Worm (Caenorhabditis elegans): ENCODE results near the gene C06C3.12.

DNA sequence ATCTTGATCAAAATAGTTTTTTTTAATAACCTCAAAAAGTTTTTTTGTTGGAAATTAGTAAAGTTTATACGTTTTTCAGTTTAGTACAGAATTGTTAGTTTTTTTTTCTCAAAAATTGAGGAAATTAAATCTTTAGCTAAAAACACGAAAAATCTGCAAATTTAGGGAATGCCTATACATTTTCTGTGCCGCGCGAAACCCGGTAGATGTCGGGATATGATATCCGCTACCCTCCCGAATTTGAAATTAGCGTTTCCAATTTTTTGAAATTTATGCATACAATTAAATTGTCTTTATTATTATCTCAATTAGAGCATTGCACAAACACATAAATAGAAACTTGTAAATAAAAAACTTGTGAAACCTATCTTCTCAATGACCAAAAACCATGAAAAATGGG, 41.9 kb upstream of the C06C3.12 start:
- TF ChIP-seq him-1 (tag; optimal IDR thresholded peaks at IDR 0.05) (no peak), dao-5 (tag; optimal IDR thresholded peaks at IDR 0.05) (no peak)
